Worm (Caenorhabditis elegans): ENCODE data around the gene srx-80.

srx-80 gene

ce11 chrV:11638634-11639117, 45.1 kb downstream of the srx-80 start (continued):
- TF ChIP-seq unc-62 (GFP tag; optimal IDR thresholded peaks at IDR 0.05) (no peak), mbf-1 (tag; optimal IDR thresholded peaks at IDR 0.05) (no peak), nhr-21 (tag; optimal IDR thresholded peaks at IDR 0.05) (no peak), blmp-1 (tag; optimal IDR thresholded peaks at IDR 0.05; ENCODE audit: insufficient read depth) (peak; percentile 58), lin-13 (GFP tag; optimal IDR thresholded peaks at IDR 0.05) (no peak), nhr-10 (tag; optimal IDR thresholded peaks at IDR 0.05) (no peak), egl-27 (tag; optimal IDR thresholded peaks at IDR 0.05) (peak; percentile 42), C34F6.9 (tag; optimal IDR thresholded peaks at IDR 0.05) (peak; percentile 69), nhr-129 (tag; optimal IDR thresholded peaks at IDR 0.05) (peak; percentile 80), R02D3.7 (tag; optimal IDR thresholded peaks at IDR 0.05) (no peak), alr-1 (tag; optimal IDR thresholded peaks at IDR 0.05) (no peak)

- TF ChIP-seq skn-1 (tag; optimal IDR thresholded peaks at IDR 0.05) (no peak), F13H6.1 (tag; optimal IDR thresholded peaks at IDR 0.05) (peak; percentile 62), nhr-12 (tag; optimal IDR thresholded peaks at IDR 0.05) (no peak), sma-9 (GFP tag; optimal IDR thresholded peaks at IDR 0.05) (peak; percentile 42), sma-9 (tag; optimal IDR thresholded peaks at IDR 0.05) (no peak), nhr-129 (tag; optimal IDR thresholded peaks at IDR 0.05) (peak; percentile 81), nhr-21 (tag; optimal IDR thresholded peaks at IDR 0.05) (peak; percentile 3), mdl-1 (tag; optimal IDR thresholded peaks at IDR 0.05) (peak in 1 of 2 experiments; percentile 73), unc-62 (GFP tag; optimal IDR thresholded peaks at IDR 0.05) (no peak), egl-27 (tag; optimal IDR thresholded peaks at IDR 0.05) (no peak), sem-4 (tag; optimal IDR thresholded peaks at IDR 0.05) (peak; percentile 62), nhr-77 (tag; optimal IDR thresholded peaks at IDR 0.05) (no peak), C34F6.9 (tag; optimal IDR thresholded peaks at IDR 0.05) (peak; percentile 87), unc-55 (GFP tag; optimal IDR thresholded peaks at IDR 0.05) (peak; percentile 93), ztf-4 (tag; optimal IDR thresholded peaks at IDR 0.05) (peak; percentile 4), lsy-2 (tag; optimal IDR thresholded peaks at IDR 0.05) (peak in 1 of 2 experiments; percentile 71), nhr-6 (tag; optimal IDR thresholded peaks at IDR 0.05) (peak; percentile 68), lin-11 (tag; optimal IDR thresholded peaks at IDR 0.05) (peak; percentile 58), zag-1 (tag; optimal IDR thresholded peaks at IDR 0.05) (peak; percentile 64)
Observed at ce11 chrV:11641298-11641787, 47.8 kb downstream of the srx-80 start.

- TF ChIP-seq C34F6.9 (tag; optimal IDR thresholded peaks at IDR 0.05) (peak; percentile 91), crh-2 (tag; optimal IDR thresholded peaks at IDR 0.05) (peak; percentile 68), nhr-10 (tag; optimal IDR thresholded peaks at IDR 0.05) (no peak), nhr-237 (tag; optimal IDR thresholded peaks at IDR 0.05) (no peak), fos-1 (tag; optimal IDR thresholded peaks at IDR 0.05) (peak; percentile 55), sma-9 (GFP tag; optimal IDR thresholded peaks at IDR 0.05) (peak; percentile 69), sma-9 (tag; optimal IDR thresholded peaks at IDR 0.05) (no peak), lin-13 (GFP tag; optimal IDR thresholded peaks at IDR 0.05) (peak; percentile 70), gmeb-1 (tag; optimal IDR thresholded peaks at IDR 0.05) (peak; percentile 59), nhr-12 (tag; optimal IDR thresholded peaks at IDR 0.05) (no peak), lsy-2 (tag; optimal IDR thresholded peaks at IDR 0.05) (peak in 1 of 2 experiments; percentile 77), nhr-129 (tag; optimal IDR thresholded peaks at IDR 0.05) (peak; percentile 58), nhr-25 (tag; optimal IDR thresholded peaks at IDR 0.05) (peak; percentile 58), unc-55 (GFP tag; optimal IDR thresholded peaks at IDR 0.05) (peak; percentile 90), mdl-1 (tag; optimal IDR thresholded peaks at IDR 0.05) (peak; percentile 44 to 75), sma-3 (GFP tag; optimal IDR thresholded peaks at IDR 0.05) (peak; percentile 46), egl-27 (tag; optimal IDR thresholded peaks at IDR 0.05) (no peak), F13H6.1 (tag; optimal IDR thresholded peaks at IDR 0.05) (peak; percentile 46)
Observed at ce11 chrV:11644166-11644565, 50.6 kb downstream of the srx-80 start, which contains the start of gene bir-1. bir-1 (plus strand) TSS chrV:11644477.
